Worm (Caenorhabditis elegans) whole organism, L2 larva: ENCODE results near the gene F09F9.5.

Source experiments
- C34F6.9 ChIP-seq: fragments of 150-350 bp; optimal IDR thresholded peaks from 2 replicates; lab custom pipeline; 2014; ENCODE audit warnings: missing biosample characterization, missing genetic modification characterization
- ZK546.5 ChIP-seq: sonication (generic microtip); optimal IDR thresholded peaks from 2 replicates; lab custom pipeline; 2017; ENCODE audit warnings: missing biosample characterization, missing genetic modification characterization
- alr-1 ChIP-seq: fragments of 150-350 bp; optimal IDR thresholded peaks from 2 replicates; lab custom pipeline; 2014; ENCODE audit warnings: missing biosample characterization, missing genetic modification characterization
- ama-1 ChIP-seq: fragments of 150-350 bp; optimal IDR thresholded peaks from 2 replicates; lab custom pipeline; 2018; ENCODE audit warnings: inconsistent platforms
- blmp-1 ChIP-seq: sonication (generic microtip); optimal IDR thresholded peaks from 2 replicates; lab custom pipeline; 2017; ENCODE audit warnings: missing genetic modification characterization, mild to moderate bottlenecking, missing compliant biosample characterization, antibody characterized with exemption, moderate library complexity; ENCODE audit not compliant: insufficient read depth
- crh-2 ChIP-seq: sonication (generic microtip); optimal IDR thresholded peaks from 2 replicates; lab custom pipeline; 2017; ENCODE audit warnings: missing biosample characterization, missing genetic modification characterization
- dmd-4 ChIP-seq: sonication (generic microtip); optimal IDR thresholded peaks from 2 replicates; lab custom pipeline; 2017; ENCODE audit warnings: missing biosample characterization, missing genetic modification characterization
- egl-27 ChIP-seq: sonication (generic microtip); optimal IDR thresholded peaks from 3 replicates; lab custom pipeline; 2017; ENCODE audit warnings: missing biosample characterization, missing genetic modification reagents, missing genetic modification characterization
- gmeb-1 ChIP-seq: fragments of 150-350 bp; optimal IDR thresholded peaks from 2 replicates; lab custom pipeline; 2014; ENCODE audit warnings: missing biosample characterization, missing genetic modification characterization
- lin-11 ChIP-seq: fragments of 150-350 bp; sonication (generic microtip); optimal IDR thresholded peaks from 2 replicates; lab custom pipeline; 2014; ENCODE audit warnings: missing biosample characterization, missing genetic modification characterization, inconsistent platforms, mixed read lengths
- lin-13 ChIP-seq: fragments of 150-350 bp; optimal IDR thresholded peaks from 2 replicates; lab custom pipeline; 2014; ENCODE audit warnings: missing biosample characterization, missing genetic modification reagents, missing genetic modification characterization
- lsy-2 ChIP-seq, 2 experiments: fragments of 150-350 bp in 1 of 2; sonication (generic microtip) in 1 of 2; optimal IDR thresholded peaks; 2 replicates each; lab custom pipeline; 2014 to 2017; ENCODE audit warnings: missing biosample characterization in 2 of 2, missing genetic modification characterization in 2 of 2
- mdl-1 ChIP-seq, 2 experiments: fragments of 150-350 bp in 1 of 2; sonication (generic microtip) in 1 of 2; optimal IDR thresholded peaks; 2 replicates each; lab custom pipeline; 2017; ENCODE audit warnings: missing biosample characterization in 2 of 2, missing genetic modification characterization in 2 of 2
- nhr-129 ChIP-seq: fragments of 150-350 bp; optimal IDR thresholded peaks from 2 replicates; lab custom pipeline; 2014; ENCODE audit warnings: missing biosample characterization, missing genetic modification characterization
- nhr-237 ChIP-seq: fragments of 150-350 bp; optimal IDR thresholded peaks from 2 replicates; lab custom pipeline; 2014; ENCODE audit warnings: missing biosample characterization, missing genetic modification characterization
- nhr-25 ChIP-seq: fragments of 150-350 bp; sonication (generic microtip); optimal IDR thresholded peaks from 3 replicates; lab custom pipeline; 2014; ENCODE audit warnings: missing biosample characterization, missing genetic modification characterization
- nhr-6 ChIP-seq: fragments of 150-350 bp; optimal IDR thresholded peaks from 2 replicates; lab custom pipeline; 2014; ENCODE audit warnings: missing biosample characterization, missing genetic modification characterization
- nhr-77 ChIP-seq: fragments of 150-350 bp; optimal IDR thresholded peaks from 2 replicates; lab custom pipeline; 2014; ENCODE audit warnings: missing biosample characterization, missing genetic modification characterization
- peb-1 ChIP-seq: fragments of 150-350 bp; optimal IDR thresholded peaks from 2 replicates; lab custom pipeline; 2014; ENCODE audit warnings: missing biosample characterization, missing genetic modification characterization
- sem-4 ChIP-seq: fragments of 150-350 bp; optimal IDR thresholded peaks from 2 replicates; lab custom pipeline; 2014; ENCODE audit warnings: missing biosample characterization, missing genetic modification reagents, missing genetic modification characterization
- skn-1 ChIP-seq: sonication (generic microtip); optimal IDR thresholded peaks from 2 replicates; lab custom pipeline; 2017; ENCODE audit warnings: missing biosample characterization, missing genetic modification characterization
- unc-55 ChIP-seq: fragments of 150-350 bp; sonication (generic microtip); optimal IDR thresholded peaks from 3 replicates; lab custom pipeline; 2014; ENCODE audit warnings: missing biosample characterization, missing genetic modification reagents, missing genetic modification characterization
- ztf-1 ChIP-seq: fragments of 200-800 bp; sonication (Bioruptor generic); conservative IDR thresholded peaks from 2 replicates; pipeline ENCODE4 v1.3.6; 2022; ENCODE audit warnings: missing genetic modification characterization, missing compliant biosample characterization
- ztf-4 ChIP-seq: fragments of 150-350 bp; optimal IDR thresholded peaks from 2 replicates; lab custom pipeline; 2014; ENCODE audit warnings: missing biosample characterization, missing genetic modification characterization

The F09F9.5 gene

DNA sequence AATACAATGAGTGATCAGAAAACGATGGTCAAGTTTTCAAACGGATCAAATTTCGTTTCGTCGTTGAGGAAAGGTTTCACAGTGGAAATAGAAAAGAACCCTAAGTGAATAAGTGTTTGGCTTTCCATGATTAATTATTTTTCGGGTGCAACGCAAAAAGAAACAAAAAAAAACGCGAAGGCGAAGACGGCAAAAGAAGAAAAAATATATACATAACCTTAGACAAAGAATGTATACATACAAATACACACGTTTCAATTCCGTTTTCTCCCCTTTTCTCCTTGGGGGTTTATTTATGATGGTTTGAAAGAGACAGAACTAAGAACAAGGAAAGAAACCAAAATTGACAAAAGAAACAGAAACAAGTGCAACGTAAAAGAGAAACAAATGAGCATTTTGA, 44.2 kb downstream of the F09F9.5 start:
- TF ChIP-seq unc-55 (GFP tag; lab: Kevin White, UChicago) (peak; percentile 10), nhr-77 (tag; lab: Kevin White, UChicago) (no peak)

DNA sequence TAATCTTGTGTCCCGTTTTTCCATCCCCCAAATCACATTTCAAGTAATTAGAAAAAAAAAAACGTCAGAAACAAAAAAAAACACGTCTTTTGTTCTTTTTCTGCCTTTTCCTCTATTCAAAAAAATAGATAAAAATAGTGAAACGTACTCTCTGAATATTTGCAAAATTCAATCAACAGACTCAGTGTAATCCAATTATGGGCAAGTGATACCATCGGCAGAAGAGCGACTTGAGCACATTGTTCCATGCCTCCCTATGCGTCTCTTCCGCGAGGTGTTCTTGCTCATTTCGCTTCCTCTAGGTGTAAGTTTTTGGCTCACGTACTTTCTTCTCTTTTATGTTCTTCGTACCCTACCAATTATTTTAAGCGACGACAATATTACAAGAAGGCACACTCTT, 45.7 kb downstream of the F09F9.5 start, which contains the start of gene ZK470.1:
ZK470.1 (plus strand) TSS at position 301 of the 400 bp plus-strand sequence.
- TF ChIP-seq nhr-237 (tag; lab: Kevin White, UChicago) (no peak), peb-1 (tag; lab: Kevin White, UChicago) (no peak), nhr-129 (tag; lab: Kevin White, UChicago) (no peak), skn-1 (tag; lab: Kevin White, UChicago) (no peak), egl-27 (tag; lab: Kevin White, UChicago) (no peak), ztf-1 (GFP tag; lab: Robert Waterston, UW) (no peak), lin-11 (tag; lab: Kevin White, UChicago) (no peak), ztf-4 (tag; lab: Kevin White, UChicago) (no peak), lin-13 (GFP tag; lab: Kevin White, UChicago) (no peak)

DNA sequence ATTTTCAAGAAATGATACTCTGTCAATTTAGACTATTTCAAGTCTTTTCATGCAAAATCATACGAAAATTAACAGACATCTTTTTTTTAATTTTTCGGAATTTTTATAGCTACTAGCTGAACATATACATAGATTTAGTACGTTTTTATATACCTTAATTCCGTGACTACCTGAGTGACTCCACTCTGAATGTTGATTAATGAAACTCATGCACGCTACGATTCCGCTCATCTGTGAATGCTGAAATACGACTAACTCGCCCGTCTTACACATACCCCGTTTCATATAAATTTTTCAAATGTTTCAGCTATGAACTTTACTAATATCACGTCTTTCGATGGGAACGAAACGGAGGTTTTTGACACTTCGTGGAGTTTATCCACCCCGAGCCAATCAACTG, 49.4 kb downstream of the F09F9.5 start, which contains the start of gene ZK470.14:
ZK470.14 (plus strand) TSS at position 301 of the 400 bp plus-strand sequence.
- TF ChIP-seq nhr-6 (tag; lab: Kevin White, UChicago) (no peak), lsy-2 (tag; optimal IDR thresholded peaks at IDR 0.05; lab: Kevin White, UChicago) (no peak), C34F6.9 (tag; lab: Kevin White, UChicago) (no peak), unc-55 (GFP tag; lab: Kevin White, UChicago) (no peak), dmd-4 (tag; lab: Kevin White, UChicago) (no peak), mdl-1 (tag; optimal IDR thresholded peaks at IDR 0.05; lab: Kevin White, UChicago) (no peak), ama-1 (no peak), alr-1 (tag; lab: Kevin White, UChicago) (no peak), egl-27 (tag; lab: Kevin White, UChicago) (no peak), blmp-1 (no peak), nhr-25 (tag; lab: Kevin White, UChicago) (no peak), sem-4 (tag; lab: Kevin White, UChicago) (no peak), crh-2 (tag; lab: Kevin White, UChicago) (no peak), ZK546.5 (tag; lab: Kevin White, UChicago) (no peak), nhr-129 (tag; lab: Kevin White, UChicago) (no peak), gmeb-1 (tag; lab: Kevin White, UChicago) (no peak)
